Fruit fly (Drosophila melanogaster) whole organism, embryonic: ENCODE results near the gene CG11370.

Experiments
- Atf-2 ChIP-seq: fragments of 200-800 bp; sonication (Bioruptor generic); optimal IDR thresholded peaks from 2 replicates; lab custom pipeline; 2016; ENCODE audit warnings: missing biosample characterization, missing genetic modification characterization
- B-H2 ChIP-seq: fragments of 200-800 bp; sonication (Bioruptor generic); optimal IDR thresholded peaks from 2 replicates; lab custom pipeline; 2018; ENCODE audit warnings: missing biosample characterization, mild to moderate bottlenecking, missing genetic modification characterization
- Bdp1 ChIP-seq: fragments of 200-800 bp; sonication (Bioruptor generic); optimal IDR thresholded peaks from 3 replicates; lab custom pipeline; 2016; ENCODE audit warnings: missing biosample characterization, missing genetic modification characterization
- CG10462 ChIP-seq: fragments of 200-800 bp; sonication (Bioruptor generic); optimal IDR thresholded peaks from 2 replicates; lab custom pipeline; 2016; ENCODE audit warnings: missing biosample characterization, missing genetic modification characterization
- CG11456 ChIP-seq: fragments of 200-800 bp; sonication (Bioruptor generic); IDR thresholded peaks from 3 replicates; pipeline ENCODE4 v1.3.6; 2022; ENCODE audit warnings: missing biosample characterization, missing genetic modification characterization
- CG11723 ChIP-seq: fragments of 200-800 bp; sonication (Bioruptor generic); optimal IDR thresholded peaks from 2 replicates; lab custom pipeline; 2017; ENCODE audit warnings: missing biosample characterization, mild to moderate bottlenecking, missing genetic modification characterization
- CG13624 ChIP-seq: fragments of 200-800 bp; sonication (Bioruptor generic); optimal IDR thresholded peaks from 2 replicates; lab custom pipeline; 2016; ENCODE audit warnings: missing biosample characterization, missing genetic modification characterization
- CG15011 ChIP-seq: fragments of 200-800 bp; sonication (Bioruptor generic); optimal IDR thresholded peaks from 3 replicates; lab custom pipeline; 2018; ENCODE audit warnings: missing biosample characterization, mild to moderate bottlenecking, missing genetic modification characterization
- CG16815 ChIP-seq: fragments of 200-800 bp; sonication (Bioruptor generic); optimal IDR thresholded peaks from 3 replicates; lab custom pipeline; 2017; ENCODE audit warnings: missing biosample characterization, mild to moderate bottlenecking, missing genetic modification characterization
- CG17568 ChIP-seq: fragments of 200-800 bp; sonication (Bioruptor generic); optimal IDR thresholded peaks from 2 replicates; lab custom pipeline; 2018; ENCODE audit warnings: missing biosample characterization, mild to moderate bottlenecking, missing genetic modification characterization, moderate library complexity
- CG2199 ChIP-seq: fragments of 200-800 bp; sonication (Bioruptor generic); IDR thresholded peaks from 3 replicates; pipeline ENCODE4 v1.3.6; 2022; ENCODE audit warnings: missing biosample characterization, missing genetic modification characterization
- CG30431 ChIP-seq: fragments of 200-800 bp; sonication (Bioruptor generic); optimal IDR thresholded peaks from 2 replicates; lab custom pipeline; 2017; ENCODE audit warnings: missing biosample characterization, missing genetic modification characterization
- CG32532 ChIP-seq: fragments of 200-800 bp; sonication (Bioruptor generic); IDR thresholded peaks from 2 replicates; pipeline ENCODE4 v1.3.6; 2022; ENCODE audit warnings: missing biosample characterization, missing genetic modification characterization
- CG32772 ChIP-seq: fragments of 200-800 bp; sonication (Bioruptor generic); IDR thresholded peaks from 2 replicates; pipeline ENCODE4 v1.3.6; 2022; ENCODE audit warnings: missing biosample characterization, missing genetic modification characterization
- CG33557 ChIP-seq: fragments of 200-800 bp; sonication (Bioruptor generic); optimal IDR thresholded peaks from 2 replicates; lab custom pipeline; 2019; ENCODE audit warnings: missing biosample characterization, mild to moderate bottlenecking, missing genetic modification characterization, moderate library complexity
- CG34224 ChIP-seq: fragments of 200-800 bp; sonication (Bioruptor generic); IDR thresholded peaks from 3 replicates; pipeline ENCODE4 v1.3.6; 2022; ENCODE audit warnings: missing biosample characterization, missing genetic modification characterization; ENCODE audit not compliant: partially characterized antibody
- CG3995 ChIP-seq: fragments of 200-800 bp; sonication (Bioruptor generic); optimal IDR thresholded peaks from 3 replicates; lab custom pipeline; 2016; ENCODE audit warnings: missing biosample characterization, missing genetic modification characterization
- CG4328 ChIP-seq: fragments of 200-800 bp; sonication (Bioruptor generic); optimal IDR thresholded peaks from 3 replicates; lab custom pipeline; 2017; ENCODE audit warnings: missing biosample characterization, missing genetic modification reagents, missing genetic modification characterization
- CG43689 ChIP-seq: fragments of 200-800 bp; sonication (Bioruptor generic); IDR thresholded peaks from 2 replicates; pipeline ENCODE4 v1.3.6; 2022; ENCODE audit warnings: missing biosample characterization, missing genetic modification characterization
- CG8944 ChIP-seq: fragments of 200-800 bp; sonication (Bioruptor generic); optimal IDR thresholded peaks from 3 replicates; lab custom pipeline; 2016; ENCODE audit warnings: missing biosample characterization, missing genetic modification characterization
- CG9437 ChIP-seq: fragments of 200-800 bp; sonication (Bioruptor generic); optimal IDR thresholded peaks from 2 replicates; lab custom pipeline; 2018; ENCODE audit warnings: missing biosample characterization, mild to moderate bottlenecking, missing genetic modification characterization
- CTCF ChIP-seq: fragments of 200-800 bp; sonication (Bioruptor generic); optimal IDR thresholded peaks from 2 replicates; lab custom pipeline; 2017; ENCODE audit warnings: missing biosample characterization, mild to moderate bottlenecking, missing genetic modification characterization, moderate library complexity
- D19B ChIP-seq: fragments of 200-800 bp; sonication (Bioruptor generic); optimal IDR thresholded peaks from 2 replicates; lab custom pipeline; 2017; ENCODE audit warnings: missing biosample characterization, mild to moderate bottlenecking, missing genetic modification characterization
- Dad ChIP-seq: fragments of 200-800 bp; sonication (Bioruptor generic); optimal IDR thresholded peaks from 3 replicates; lab custom pipeline; 2016; ENCODE audit warnings: missing biosample characterization, missing genetic modification characterization
- Doc2 ChIP-seq: fragments of 200-800 bp; sonication (Bioruptor generic); IDR thresholded peaks from 2 replicates; pipeline ENCODE4 v1.3.6; 2022; ENCODE audit warnings: missing biosample characterization, missing genetic modification characterization
- Ets65A ChIP-seq: fragments of 200-800 bp; sonication (Bioruptor generic); peaks from one replicate; lab custom pipeline; 2016; ENCODE audit warnings: missing biosample characterization, missing genetic modification characterization
- Fer3 ChIP-seq: fragments of 200-800 bp; sonication (Bioruptor generic); optimal IDR thresholded peaks from 2 replicates; lab custom pipeline; 2018; ENCODE audit warnings: missing biosample characterization, mild to moderate bottlenecking, missing genetic modification characterization, moderate library complexity
- HLH3B ChIP-seq: fragments of 200-800 bp; sonication (Bioruptor generic); IDR thresholded peaks from 2 replicates; pipeline ENCODE4 v1.3.6; 2022; ENCODE audit warnings: missing biosample characterization, missing genetic modification characterization
- Hmr ChIP-seq: fragments of 200-800 bp; sonication (Bioruptor generic); optimal IDR thresholded peaks from 3 replicates; lab custom pipeline; 2017; ENCODE audit warnings: mild to moderate bottlenecking, missing biosample characterization, missing genetic modification reagents, missing genetic modification characterization
- Hr51 ChIP-seq, 2 experiments: fragments of 200-800 bp; sonication (Bioruptor generic); optimal IDR thresholded peaks; 2 replicates in 1 of 2; 3 replicates in 1 of 2; lab custom pipeline; 2016 to 2018; ENCODE audit warnings: missing biosample characterization in 2 of 2, missing genetic modification characterization in 2 of 2, mild to moderate bottlenecking in 1 of 2, moderate library complexity in 1 of 2
- MTF-1 ChIP-seq: fragments of 200-800 bp; sonication (Bioruptor generic); optimal IDR thresholded peaks from 2 replicates; lab custom pipeline; 2018; ENCODE audit warnings: missing biosample characterization, mild to moderate bottlenecking, missing genetic modification characterization, borderline replicate concordance
- Mrtf ChIP-seq: fragments of 200-800 bp; sonication (Bioruptor generic); IDR thresholded peaks from 3 replicates; pipeline ENCODE4 v1.3.6; 2022; ENCODE audit warnings: missing biosample characterization, missing genetic modification characterization
- Oaz ChIP-seq: fragments of 200-800 bp; sonication (Bioruptor generic); IDR thresholded peaks from 2 replicates; pipeline ENCODE4 v1.3.6; 2022; ENCODE audit warnings: missing biosample characterization, missing genetic modification characterization
- Optix ChIP-seq: fragments of 200-800 bp; sonication (Bioruptor generic); IDR thresholded peaks from 3 replicates; pipeline ENCODE4 v1.3.6; 2022; ENCODE audit warnings: missing biosample characterization, missing genetic modification characterization
- Six4 ChIP-seq: fragments of 200-800 bp; sonication (Bioruptor generic); optimal IDR thresholded peaks from 2 replicates; lab custom pipeline; 2016; ENCODE audit warnings: missing biosample characterization, missing genetic modification characterization
- Ssrp ChIP-seq: fragments of 200-800 bp; sonication (Bioruptor generic); optimal IDR thresholded peaks from 2 replicates; lab custom pipeline; 2018; ENCODE audit warnings: missing biosample characterization, mild to moderate bottlenecking, missing genetic modification characterization, moderate library complexity
- Taf1 ChIP-seq: fragments of 200-800 bp; sonication (Bioruptor generic); IDR thresholded peaks from 2 replicates; pipeline ENCODE4 v1.3.6; 2022; ENCODE audit warnings: missing biosample characterization, missing genetic modification characterization
- ara ChIP-seq: fragments of 200-800 bp; sonication (Bioruptor generic); IDR thresholded peaks from 2 replicates; pipeline ENCODE4 v1.3.6; 2022; ENCODE audit warnings: missing biosample characterization, missing genetic modification characterization
- ase ChIP-seq: fragments of 200-800 bp; sonication (Bioruptor generic); IDR thresholded peaks from 3 replicates; pipeline ENCODE4 v1.3.6; 2022; ENCODE audit warnings: missing biosample characterization, missing genetic modification characterization
- bcd ChIP-seq: fragments of 200-800 bp; sonication (Bioruptor generic); optimal IDR thresholded peaks from 2 replicates; lab custom pipeline; 2017; ENCODE audit warnings: missing biosample characterization, mild to moderate bottlenecking, missing genetic modification characterization
- bowl ChIP-seq: fragments of 200-800 bp; sonication (Bioruptor generic); IDR thresholded peaks from 2 replicates; pipeline ENCODE4 v1.3.6; 2022; ENCODE audit warnings: missing biosample characterization, missing genetic modification characterization
- disco-r ChIP-seq: fragments of 200-800 bp; sonication (Bioruptor generic); optimal IDR thresholded peaks from 2 replicates; lab custom pipeline; 2016; ENCODE audit warnings: missing biosample characterization, missing genetic modification characterization
- fd64A ChIP-seq: fragments of 200-800 bp; sonication (Bioruptor generic); optimal IDR thresholded peaks from 3 replicates; lab custom pipeline; 2018; ENCODE audit warnings: missing biosample characterization, mild to moderate bottlenecking, missing genetic modification characterization
- hb ChIP-seq: fragments of 200-800 bp; sonication (Bioruptor generic); IDR thresholded peaks from 3 replicates; pipeline ENCODE4 v1.3.6; 2022; ENCODE audit warnings: missing biosample characterization, missing genetic modification characterization; ENCODE audit not compliant: partially characterized antibody
- ind ChIP-seq: fragments of 200-800 bp; sonication (Bioruptor generic); optimal IDR thresholded peaks from 3 replicates; lab custom pipeline; 2016; ENCODE audit warnings: missing biosample characterization, missing genetic modification characterization
- kay ChIP-seq: fragments of 200-800 bp; sonication (Bioruptor generic); optimal IDR thresholded peaks from 2 replicates; lab custom pipeline; 2016; ENCODE audit warnings: missing biosample characterization, missing genetic modification characterization
- pan ChIP-seq, 4 experiments: fragments of >200 bp in 3 of 4; fragments of 200-800 bp in 1 of 4; sonication (Bioruptor generic) in 1 of 4; optimal IDR thresholded peaks in 3 of 4; IDR thresholded peaks in 1 of 4; 2 replicates each; pipeline versions ENCODE4 v1.3.6 to Lab custom; 2017 to 2022; ENCODE audit warnings: missing biosample characterization in 2 of 4, missing genetic modification characterization in 2 of 4, mixed read lengths in 1 of 4
- pum ChIP-seq: fragments of 200-800 bp; sonication (Bioruptor generic); optimal IDR thresholded peaks from 2 replicates; lab custom pipeline; 2016; ENCODE audit warnings: missing biosample characterization, missing genetic modification characterization
- rib ChIP-seq: fragments of 200-800 bp; sonication (Bioruptor generic); IDR thresholded peaks from 2 replicates; pipeline ENCODE4 v1.3.6; 2022; ENCODE audit warnings: missing biosample characterization, missing genetic modification characterization

The CG11370 gene

dm6 chr3L:22741389-22742120 is 29.6 kb downstream of the CG11370 start, which contains the start of gene CG7369 (continued):
- TF ChIP-seq Mrtf (GFP tag; lab: Robert Waterston, UW), result peak; percentile 70
- no peak for TF ChIP-seq fd64A
- TF ChIP-seq Optix (GFP tag; lab: Robert Waterston, UW), result peak; percentile 68
- TF ChIP-seq ind (GFP tag; lab: Kevin White, UChicago), result peak; percentile 90
- peak; percentile 76 for TF ChIP-seq kay (GFP tag; lab: Kevin White, UChicago)
- TF ChIP-seq Oaz (GFP tag; lab: Robert Waterston, UW), result peak; percentile 41; the same call in 1 of the 2 replicates
- TF ChIP-seq CG32772 (GFP tag; lab: Robert Waterston, UW), result peak; percentile 79
- peak; percentile 80 for TF ChIP-seq CG15011 (GFP tag; lab: Kevin White, UChicago)
- TF ChIP-seq rib (GFP tag; lab: Robert Waterston, UW), result peak; percentile 62
- TF ChIP-seq MTF-1, result peak; percentile 37
- TF ChIP-seq ara (GFP tag; lab: Robert Waterston, UW), result peak; percentile 67
- TF ChIP-seq CG34224 (GFP tag; lab: Robert Waterston, UW), result peak; percentile 59; the same call in 2 of the 3 replicates
- TF ChIP-seq disco-r, result no peak
- peak; percentile 82 for TF ChIP-seq CG4328 (GFP tag; lab: Kevin White, UChicago)
- peak; percentile 85 for TF ChIP-seq CG11456 (GFP tag; lab: Robert Waterston, UW)
- peak; percentile 77 for TF ChIP-seq Six4 (GFP tag; lab: Kevin White, UChicago)
- TF ChIP-seq D19B (GFP tag; lab: Kevin White, UChicago), result peak; percentile 70
- TF ChIP-seq HLH3B, result peak; percentile 61; the same call in 1 of the 2 replicates
- peak; percentile 36 for TF ChIP-seq Bdp1 (GFP tag; lab: Kevin White, UChicago)
- no peak for TF ChIP-seq CG17568 (GFP tag; lab: Kevin White, UChicago)
- peak; percentile 62 for TF ChIP-seq CG8944
- no peak for TF ChIP-seq CG43689 (GFP tag; lab: Robert Waterston, UW)
- peak; percentile 87 for TF ChIP-seq bcd (GFP tag; lab: Kevin White, UChicago)
- peak; percentile 68 for TF ChIP-seq ase (GFP tag; lab: Robert Waterston, UW)
- peak; percentile 74 for TF ChIP-seq CG3995
- no peak for TF ChIP-seq bowl (GFP tag; lab: Robert Waterston, UW)
- TF ChIP-seq Doc2 (GFP tag; lab: Robert Waterston, UW), result peak; percentile 55; the same call in 1 of the 2 replicates
- TF ChIP-seq Fer3 (tag; lab: Kevin White, UChicago), result peak; percentile 77
- peak; percentile 83 for TF ChIP-seq CG11723 (GFP tag; lab: Kevin White, UChicago)
- peak; percentile 98 for TF ChIP-seq Ets65A (GFP tag; lab: Kevin White, UChicago)
- TF ChIP-seq CG30431, result peak; percentile 67
- peak; percentile 72 to 74 for TF ChIP-seq Hr51 (GFP tag; optimal IDR thresholded peaks at IDR 0.05; lab: Kevin White, UChicago)
- TF ChIP-seq Taf1 (GFP tag; lab: Robert Waterston, UW), result no peak
- TF ChIP-seq Ssrp (tag; lab: Kevin White, UChicago), result peak; percentile 73
- peak; percentile 91 for TF ChIP-seq Hmr (GFP tag; lab: Kevin White, UChicago)
- peak; percentile 10 for TF ChIP-seq CTCF (GFP tag; lab: Kevin White, UChicago)
- TF ChIP-seq CG33557 (GFP tag; lab: Kevin White, UChicago), result peak; percentile 73
- TF ChIP-seq CG13624 (GFP tag; lab: Kevin White, UChicago), result peak; percentile 82
- peak; percentile 59 for TF ChIP-seq CG10462 (GFP tag; lab: Kevin White, UChicago)
- TF ChIP-seq CG2199 (GFP tag; lab: Robert Waterston, UW), result 0 out of 3 replicates have a peak, but pooled peaks have one; percentile 8
- peak; percentile 83 for TF ChIP-seq CG32532
- peak; percentile 85 for TF ChIP-seq B-H2 (GFP tag; lab: Kevin White, UChicago)
- TF ChIP-seq Atf-2, result peak; percentile 37
- peak; percentile 80 for TF ChIP-seq Dad
- TF ChIP-seq CG9437 (GFP tag; lab: Kevin White, UChicago), result peak; percentile 82
- TF ChIP-seq hb (GFP tag; lab: Robert Waterston, UW), result peak; percentile 44; the same call in 2 of the 3 replicates
- TF ChIP-seq pan (optimal IDR thresholded peaks at IDR 0.05; lab: Kevin White, UChicago), result no peak
- TF ChIP-seq pan (GFP tag; optimal IDR thresholded peaks at IDR 0.05 in 1 of 2, IDR thresholded peaks at IDR 0.05 in 1 of 2), result peak in 1 of 2 experiments; percentile 74
- TF ChIP-seq pum, result peak; percentile 67
- peak; percentile 88 for TF ChIP-seq CG16815 (GFP tag; lab: Kevin White, UChicago)
